Worm (Caenorhabditis elegans) whole organism, L3 larva: ENCODE results near the gene F44D12.6.

ENCODE experiments used
- R02D3.7 ChIP-seq: fragments of 150-350 bp; optimal IDR thresholded peaks from 2 replicates; lab custom pipeline; 2014; ENCODE audit warnings: missing biosample characterization, missing genetic modification characterization
- aly-2 ChIP-seq: fragments of 150-350 bp; optimal IDR thresholded peaks from 2 replicates; lab custom pipeline; 2014; ENCODE audit warnings: missing biosample characterization, missing genetic modification characterization
- ama-1 ChIP-seq: fragments of 150-350 bp; optimal IDR thresholded peaks from 2 replicates; lab custom pipeline; 2018
- ceh-28 ChIP-seq: fragments of 150-350 bp; optimal IDR thresholded peaks from 2 replicates; lab custom pipeline; 2014; ENCODE audit warnings: missing biosample characterization, missing genetic modification reagents, missing genetic modification characterization
- ceh-9 ChIP-seq: sonication (generic microtip); optimal IDR thresholded peaks from 2 replicates; lab custom pipeline; 2018; ENCODE audit warnings: missing biosample characterization, missing genetic modification characterization
- daf-12 ChIP-seq: fragments of 150-350 bp; optimal IDR thresholded peaks from 2 replicates; lab custom pipeline; 2014; ENCODE audit warnings: missing biosample characterization, missing genetic modification reagents, missing genetic modification characterization
- egl-27 ChIP-seq: sonication (generic microtip); optimal IDR thresholded peaks from 4 replicates; lab custom pipeline; 2017; ENCODE audit warnings: missing biosample characterization, missing genetic modification reagents, missing genetic modification characterization
- egl-5 ChIP-seq: fragments of 150-350 bp; optimal IDR thresholded peaks from 2 replicates; lab custom pipeline; 2017; ENCODE audit warnings: missing biosample characterization, missing genetic modification reagents, missing genetic modification characterization, inconsistent platforms
- elt-2 ChIP-seq: sonication (generic microtip); optimal IDR thresholded peaks from 2 replicates; lab custom pipeline; 2016; ENCODE audit warnings: missing genetic modification reagents, mild to moderate bottlenecking, missing genetic modification characterization, missing compliant biosample characterization
- elt-3 ChIP-seq, 3 experiments: fragments of 150-350 bp in 1 of 3; sonication (generic microtip) in 2 of 3; optimal IDR thresholded peaks; 2 replicates in 2 of 3; 4 replicates in 1 of 3; lab custom pipeline; 2014 to 2017; ENCODE audit warnings: missing biosample characterization in 3 of 3, missing genetic modification characterization in 3 of 3
- eor-1 ChIP-seq, 2 experiments: fragments of 150-350 bp; optimal IDR thresholded peaks; 2 replicates each; lab custom pipeline; 2014 to 2018; ENCODE audit warnings: missing biosample characterization in 2 of 2, missing genetic modification characterization in 2 of 2
- fkh-2 ChIP-seq: fragments of 150-350 bp; optimal IDR thresholded peaks from 2 replicates; lab custom pipeline; 2014; ENCODE audit warnings: missing biosample characterization, missing genetic modification reagents, missing genetic modification characterization
- fos-1 ChIP-seq: fragments of 150-350 bp; optimal IDR thresholded peaks from 2 replicates; lab custom pipeline; 2014; ENCODE audit warnings: missing biosample characterization, missing genetic modification characterization
- jun-1 ChIP-seq: fragments of 150-350 bp; optimal IDR thresholded peaks from 2 replicates; lab custom pipeline; 2014; ENCODE audit warnings: missing biosample characterization, missing genetic modification reagents, missing genetic modification characterization
- lin-15B ChIP-seq: fragments of 150-350 bp; optimal IDR thresholded peaks from 2 replicates; lab custom pipeline; 2014; ENCODE audit warnings: missing biosample characterization, missing genetic modification characterization
- lsy-12 ChIP-seq: sonication (generic microtip); optimal IDR thresholded peaks from 2 replicates; lab custom pipeline; 2016; ENCODE audit warnings: mild to moderate bottlenecking, missing genetic modification characterization, missing compliant biosample characterization
- mdl-1 ChIP-seq: fragments of 150-350 bp; optimal IDR thresholded peaks from 2 replicates; lab custom pipeline; 2014; ENCODE audit warnings: missing biosample characterization, missing genetic modification characterization
- nfya-1 ChIP-seq: sonication (generic microtip); optimal IDR thresholded peaks from 2 replicates; lab custom pipeline; 2017; ENCODE audit warnings: missing genetic modification characterization, mild to moderate bottlenecking, missing compliant biosample characterization, antibody characterized with exemption, moderate library complexity; ENCODE audit not compliant: insufficient read depth
- nhr-11 ChIP-seq: fragments of 150-350 bp; optimal IDR thresholded peaks from 2 replicates; lab custom pipeline; 2014; ENCODE audit warnings: missing biosample characterization, missing genetic modification characterization
- nhr-12 ChIP-seq: fragments of 150-350 bp; optimal IDR thresholded peaks from 2 replicates; lab custom pipeline; 2014; ENCODE audit warnings: missing biosample characterization, missing genetic modification characterization
- nhr-237 ChIP-seq: fragments of 150-350 bp; optimal IDR thresholded peaks from 2 replicates; lab custom pipeline; 2014; ENCODE audit warnings: missing biosample characterization, missing genetic modification characterization
- nhr-25 ChIP-seq: sonication (generic microtip); optimal IDR thresholded peaks from 2 replicates; lab custom pipeline; 2017; ENCODE audit warnings: missing biosample characterization, missing genetic modification characterization
- nhr-28 ChIP-seq: fragments of 150-350 bp; optimal IDR thresholded peaks from 2 replicates; lab custom pipeline; 2014; ENCODE audit warnings: missing biosample characterization, missing genetic modification characterization
- nhr-43 ChIP-seq: sonication (generic microtip); optimal IDR thresholded peaks from 2 replicates; lab custom pipeline; 2016; ENCODE audit warnings: mild to moderate bottlenecking, missing genetic modification characterization, missing compliant biosample characterization; ENCODE audit not compliant: poor library complexity, severe bottlenecking
- nhr-76 ChIP-seq: fragments of 150-350 bp; sonication (generic microtip); optimal IDR thresholded peaks from 5 replicates; lab custom pipeline; 2014; ENCODE audit warnings: missing biosample characterization, missing genetic modification characterization
- nhr-77 ChIP-seq: fragments of 150-350 bp; optimal IDR thresholded peaks from 2 replicates; lab custom pipeline; 2014; ENCODE audit warnings: missing biosample characterization, missing genetic modification characterization
- pqm-1 ChIP-seq: fragments of 150-350 bp; optimal IDR thresholded peaks from 2 replicates; lab custom pipeline; 2017; ENCODE audit warnings: missing biosample characterization, missing genetic modification characterization, inconsistent platforms
- sea-2 ChIP-seq: fragments of 150-350 bp; sonication (generic microtip); optimal IDR thresholded peaks from 4 replicates; lab custom pipeline; 2014; ENCODE audit warnings: missing biosample characterization, missing genetic modification reagents, missing genetic modification characterization
- snpc-4 ChIP-seq: fragments of 150-350 bp; optimal IDR thresholded peaks from 2 replicates; lab custom pipeline; 2014; ENCODE audit warnings: missing biosample characterization, missing genetic modification characterization
- tbx-2 ChIP-seq: sonication (generic microtip); optimal IDR thresholded peaks from 2 replicates; lab custom pipeline; 2016; ENCODE audit warnings: mild to moderate bottlenecking, missing genetic modification characterization, missing compliant biosample characterization
- unc-39 ChIP-seq: sonication (generic microtip); optimal IDR thresholded peaks from 4 replicates; lab custom pipeline; 2017; ENCODE audit warnings: missing biosample characterization, missing genetic modification characterization
- unc-62 ChIP-seq: fragments of 150-350 bp; sonication (generic microtip); optimal IDR thresholded peaks from 4 replicates; lab custom pipeline; 2014; ENCODE audit warnings: missing biosample characterization, missing genetic modification reagents, missing genetic modification characterization
- zag-1 ChIP-seq: fragments of 150-350 bp; optimal IDR thresholded peaks from 2 replicates; lab custom pipeline; 2014; ENCODE audit warnings: missing biosample characterization, missing genetic modification characterization

The F44D12.6 gene

DNA sequence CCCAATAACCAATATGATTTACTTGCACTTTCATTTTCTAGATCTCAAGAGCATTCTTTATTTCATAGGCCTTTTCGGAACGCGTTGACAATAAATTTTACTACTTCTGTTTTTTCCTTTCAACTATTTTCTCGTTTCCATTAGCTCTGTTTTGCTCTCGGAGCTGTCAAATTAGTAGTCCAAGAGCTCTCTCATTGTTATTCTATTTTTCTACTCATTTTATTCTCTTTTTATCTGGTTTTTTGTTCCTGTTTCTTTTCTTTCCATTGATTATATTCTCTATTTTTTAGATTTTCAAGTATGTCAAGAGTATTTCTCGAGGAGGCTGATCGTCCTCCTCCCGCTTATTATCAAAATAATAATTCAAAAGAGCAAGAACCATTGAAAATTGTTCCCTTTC is 14.0 kb downstream of the F44D12.6 start, which contains the start of gene T04B2.3:
T04B2.3 (plus strand) TSS at position 301 of the 400 bp plus-strand sequence.
- TF ChIP-seq ama-1 (lab: Kevin White, UChicago) (no peak), nhr-77 (no peak), ceh-28 (tag; lab: Kevin White, UChicago) (no peak), snpc-4 (tag; lab: Kevin White, UChicago) (no peak), unc-62 (GFP tag; lab: Kevin White, UChicago) (no peak), nhr-28 (tag; lab: Kevin White, UChicago) (no peak)

DNA sequence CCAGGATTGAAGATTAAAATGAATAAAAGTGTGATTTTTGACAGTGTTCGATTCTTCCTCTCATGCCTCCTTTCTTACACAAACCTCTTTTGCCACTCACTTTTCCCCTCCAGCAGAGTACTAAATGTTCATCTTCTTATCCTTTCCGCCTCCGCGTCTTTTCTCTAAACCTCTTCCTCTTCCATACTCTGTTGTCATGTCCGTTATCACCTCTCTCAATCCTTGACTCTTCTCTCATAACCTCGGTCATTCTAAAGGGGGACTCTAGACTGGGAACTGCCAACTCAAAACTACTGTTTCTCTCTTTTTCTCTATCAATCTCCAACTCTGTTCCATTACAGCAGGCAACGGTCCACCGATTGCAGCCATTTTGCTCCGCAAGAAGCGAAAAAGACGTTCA is 15.1 kb downstream of the F44D12.6 start:
- TF ChIP-seq tbx-2 (tag; lab: Kevin White, UChicago) (no peak), lin-15B (tag; lab: Kevin White, UChicago) (no peak), daf-12 (tag; lab: Kevin White, UChicago) (no peak), sea-2 (no peak), pqm-1 (tag; lab: Kevin White, UChicago) (no peak), zag-1 (no peak), elt-2 (tag; lab: Kevin White, UChicago) (no peak), nhr-25 (tag; lab: Kevin White, UChicago) (no peak), fkh-2 (no peak), ama-1 (lab: Kevin White, UChicago) (no peak), ceh-9 (tag; lab: Kevin White, UChicago) (no peak), R02D3.7 (tag; lab: Kevin White, UChicago) (no peak), egl-27 (tag; lab: Kevin White, UChicago) (no peak), nhr-43 (tag; lab: Kevin White, UChicago) (no peak), aly-2 (tag; lab: Kevin White, UChicago) (no peak), nhr-76 (tag; lab: Kevin White, UChicago) (no peak), fos-1 (tag; lab: Kevin White, UChicago) (no peak)

DNA sequence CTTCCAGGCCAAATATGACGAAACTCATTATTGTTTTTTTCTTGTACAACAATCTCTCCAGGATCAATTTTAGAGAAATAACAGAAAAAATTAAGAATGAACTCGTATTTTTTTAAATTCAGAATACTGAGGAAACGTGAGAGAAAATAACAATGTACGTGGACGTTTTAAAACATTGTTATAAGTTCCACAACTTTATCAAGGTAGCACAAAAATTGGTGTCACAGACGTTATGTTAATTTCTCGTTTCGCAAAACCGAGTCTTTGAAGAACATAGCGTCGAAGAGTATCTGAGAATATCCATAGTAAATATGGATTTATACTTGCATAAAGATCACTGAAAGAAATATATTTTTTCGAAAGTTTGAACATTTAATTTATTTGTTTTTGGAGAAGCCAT is 17.9 kb downstream of the F44D12.6 start, which contains the start of gene T04B2.8:
T04B2.8 (minus strand) TSS at position 101 of the 400 bp plus-strand sequence.
- TF ChIP-seq lsy-12 (tag; lab: Kevin White, UChicago) (no peak), fkh-2 (no peak), egl-5 (no peak), nhr-12 (tag; lab: Kevin White, UChicago) (no peak), zag-1 (no peak), nfya-1 (tag; lab: Kevin White, UChicago) (no peak)

DNA sequence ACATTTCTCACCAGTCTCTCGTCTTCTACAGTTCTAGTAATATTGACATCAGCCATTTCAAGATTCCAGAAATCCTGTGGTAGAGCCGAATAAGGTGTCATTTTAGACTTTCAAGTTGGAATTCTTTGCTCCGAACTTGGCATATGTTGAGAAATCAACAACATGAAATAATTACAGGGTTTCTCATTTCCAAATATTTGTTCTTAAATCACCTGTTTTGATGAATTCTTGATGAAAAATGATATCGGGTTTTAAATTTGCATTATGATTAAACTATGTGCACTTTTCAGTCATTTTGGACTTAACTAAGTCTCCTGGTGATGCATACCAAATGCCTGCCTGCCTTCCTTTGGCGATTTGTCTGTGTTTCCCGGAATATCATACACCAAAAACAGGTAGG is 20.4 kb downstream of the F44D12.6 start, which contains the start of gene srv-12:
srv-12 (minus strand) TSS at position 101 of the 400 bp plus-strand sequence.
- TF ChIP-seq jun-1 (tag; lab: Kevin White, UChicago) (no peak), egl-27 (tag; lab: Kevin White, UChicago) (no peak), tbx-2 (tag; lab: Kevin White, UChicago) (no peak), elt-3 (tag; optimal IDR thresholded peaks at IDR 0.05; lab: Kevin White, UChicago) (no peak), unc-62 (GFP tag; lab: Kevin White, UChicago) (no peak), nhr-76 (tag; lab: Kevin White, UChicago) (no peak), nhr-11 (tag; lab: Kevin White, UChicago) (no peak), aly-2 (tag; lab: Kevin White, UChicago) (no peak), lsy-12 (tag; lab: Kevin White, UChicago) (no peak), R02D3.7 (tag; lab: Kevin White, UChicago) (no peak), eor-1 (tag; optimal IDR thresholded peaks at IDR 0.05; lab: Kevin White, UChicago) (no peak), elt-2 (tag; lab: Kevin White, UChicago) (no peak), unc-39 (tag; lab: Kevin White, UChicago) (no peak), nfya-1 (tag; lab: Kevin White, UChicago) (no peak), mdl-1 (tag; lab: Kevin White, UChicago) (no peak), nhr-237 (tag; lab: Kevin White, UChicago) (no peak), pqm-1 (tag; lab: Kevin White, UChicago) (no peak), fos-1 (tag; lab: Kevin White, UChicago) (no peak), lin-15B (tag; lab: Kevin White, UChicago) (no peak)

DNA sequence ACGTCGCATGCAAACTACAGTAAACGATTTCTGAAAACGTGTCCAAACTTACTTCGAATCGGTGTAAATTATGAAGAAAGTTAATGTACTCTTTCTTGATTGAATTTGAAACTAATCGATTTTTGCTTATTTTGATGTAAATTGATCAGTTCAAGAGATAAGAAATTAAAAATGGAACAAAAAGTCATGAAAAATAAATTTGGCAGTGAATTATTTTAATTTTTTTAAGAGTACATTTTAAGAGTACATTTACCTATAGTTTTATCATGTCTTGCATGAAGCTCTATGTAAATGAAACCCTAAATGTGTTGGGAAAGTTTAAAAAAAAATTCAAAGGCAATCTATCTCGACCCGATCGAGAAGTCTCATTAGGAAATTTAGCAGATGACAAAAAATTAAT is 23.0 kb downstream of the F44D12.6 start, which contains the start of gene T04B2.7:
T04B2.7 (minus strand) TSS at position 101 of the 400 bp plus-strand sequence.
- TF ChIP-seq zag-1 (no peak), ama-1 (lab: Kevin White, UChicago) (no peak), unc-39 (tag; lab: Kevin White, UChicago) (no peak), jun-1 (tag; lab: Kevin White, UChicago) (no peak), unc-62 (GFP tag; lab: Kevin White, UChicago) (no peak)
- TF ChIP-seq, all 47 proteins: peak for 0
